Worm (Caenorhabditis elegans): Measurements from ENCODE around the gene clec-199.

Gene clec-199

ce11 chrIV:17361143-17361542 is 9.5 kb downstream of the clec-199 start, which contains the start of gene clec-202:
clec-202 (plus strand) TSS chrIV:17361443.
- TF ChIP-seq egl-27 (tag; optimal IDR thresholded peaks at IDR 0.05) = no peak
- no peak for TF ChIP-seq Y55F3AM.14 (GFP tag; optimal IDR thresholded peaks at IDR 0.05)
- no peak for TF ChIP-seq R02D3.7 (tag; optimal IDR thresholded peaks at IDR 0.05)
- TF ChIP-seq nhr-21 (tag; optimal IDR thresholded peaks at IDR 0.05) = no peak
- no peak for TF ChIP-seq lin-13 (GFP tag; optimal IDR thresholded peaks at IDR 0.05)
- no peak for TF ChIP-seq ztf-11 (tag; optimal IDR thresholded peaks at IDR 0.05)
- TF ChIP-seq gmeb-1 (tag; optimal IDR thresholded peaks at IDR 0.05) = no peak
- no peak for TF ChIP-seq mab-5 (tag; optimal IDR thresholded peaks at IDR 0.05)
- no peak for TF ChIP-seq nhr-11 (tag; optimal IDR thresholded peaks at IDR 0.05)

ce11 chrIV:17367294-17367693 is 15.6 kb downstream of the clec-199 start, which contains the start of gene zipt-17:
zipt-17 (minus strand) TSS chrIV:17367394.
- TF ChIP-seq ceh-16 (tag; optimal IDR thresholded peaks at IDR 0.05) = no peak
- no peak for TF ChIP-seq mbf-1 (tag; optimal IDR thresholded peaks at IDR 0.05)
- TF ChIP-seq unc-55 (GFP tag; optimal IDR thresholded peaks at IDR 0.05) = no peak
- TF ChIP-seq nhr-6 (tag; optimal IDR thresholded peaks at IDR 0.05) = no peak
- no peak for TF ChIP-seq alr-1 (tag; optimal IDR thresholded peaks at IDR 0.05)
- no peak for TF ChIP-seq sma-3 (GFP tag; optimal IDR thresholded peaks at IDR 0.05)
- TF ChIP-seq gmeb-1 (tag; optimal IDR thresholded peaks at IDR 0.05) = no peak
- no peak for TF ChIP-seq sem-4 (tag; optimal IDR thresholded peaks at IDR 0.05)
- TF ChIP-seq nhr-25 (tag; optimal IDR thresholded peaks at IDR 0.05) = no peak
- no peak for TF ChIP-seq crh-2 (tag; optimal IDR thresholded peaks at IDR 0.05)
- TF ChIP-seq mdl-1 (tag; optimal IDR thresholded peaks at IDR 0.05) = no peak
- TF ChIP-seq zag-1 (tag; optimal IDR thresholded peaks at IDR 0.05) = no peak
- TF ChIP-seq fos-1 (tag; optimal IDR thresholded peaks at IDR 0.05) = no peak
- TF ChIP-seq C34F6.9 (tag; optimal IDR thresholded peaks at IDR 0.05) = no peak
- no peak for TF ChIP-seq lin-13 (GFP tag; optimal IDR thresholded peaks at IDR 0.05)
- no peak for TF ChIP-seq R02D3.7 (tag; optimal IDR thresholded peaks at IDR 0.05)
- no peak for TF ChIP-seq ztf-4 (tag; optimal IDR thresholded peaks at IDR 0.05)
- TF ChIP-seq sma-9 (GFP tag; optimal IDR thresholded peaks at IDR 0.05) = no peak
- TF ChIP-seq sma-9 (tag; optimal IDR thresholded peaks at IDR 0.05) = no peak
- no peak for TF ChIP-seq F13H6.1 (tag; optimal IDR thresholded peaks at IDR 0.05)
- TF ChIP-seq ama-1 (optimal IDR thresholded peaks at IDR 0.05) = no peak

ce11 chrIV:17368292-17368691 is 16.6 kb downstream of the clec-199 start, which contains the start of gene trh-1:
trh-1 (plus strand) TSS chrIV:17368592.
- TF ChIP-seq elt-1 (tag; optimal IDR thresholded peaks at IDR 0.05) = no peak
- TF ChIP-seq elt-3 (tag; optimal IDR thresholded peaks at IDR 0.05) = no peak
- TF ChIP-seq nhr-23 (tag; optimal IDR thresholded peaks at IDR 0.05) = no peak
- TF ChIP-seq R02D3.7 (tag; optimal IDR thresholded peaks at IDR 0.05) = no peak
- TF ChIP-seq ceh-82 (tag; optimal IDR thresholded peaks at IDR 0.05) = no peak
- TF ChIP-seq F13H6.1 (tag; optimal IDR thresholded peaks at IDR 0.05) = no peak
- TF ChIP-seq nhr-25 (tag; optimal IDR thresholded peaks at IDR 0.05) = no peak
- no peak for TF ChIP-seq gmeb-1 (tag; optimal IDR thresholded peaks at IDR 0.05)
- TF ChIP-seq nhr-77 (tag; optimal IDR thresholded peaks at IDR 0.05) = no peak
- no peak for TF ChIP-seq ZK546.5 (tag; optimal IDR thresholded peaks at IDR 0.05)
- TF ChIP-seq egl-27 (tag; optimal IDR thresholded peaks at IDR 0.05) = no peak
- TF ChIP-seq nhr-11 (tag; optimal IDR thresholded peaks at IDR 0.05) = no peak

- TF ChIP-seq nhr-25 (tag; optimal IDR thresholded peaks at IDR 0.05) (no peak), nhr-12 (tag; optimal IDR thresholded peaks at IDR 0.05) (no peak), sma-3 (GFP tag; optimal IDR thresholded peaks at IDR 0.05) (no peak), nhr-237 (tag; optimal IDR thresholded peaks at IDR 0.05) (no peak), ztf-1 (GFP tag; conservative IDR thresholded peaks at IDR 0.05) (no peak), gmeb-1 (tag; optimal IDR thresholded peaks at IDR 0.05) (no peak), nhr-10 (tag; optimal IDR thresholded peaks at IDR 0.05) (no peak), unc-62 (GFP tag; optimal IDR thresholded peaks at IDR 0.05) (no peak), lsy-2 (tag; optimal IDR thresholded peaks at IDR 0.05) (no peak), ceh-82 (tag; optimal IDR thresholded peaks at IDR 0.05) (no peak), nhr-129 (tag; optimal IDR thresholded peaks at IDR 0.05) (no peak), egl-27 (tag; optimal IDR thresholded peaks at IDR 0.05) (no peak), alr-1 (tag; optimal IDR thresholded peaks at IDR 0.05) (no peak), lin-39 (tag; optimal IDR thresholded peaks at IDR 0.05) (no peak), lin-11 (tag; optimal IDR thresholded peaks at IDR 0.05) (no peak), ztf-11 (tag; optimal IDR thresholded peaks at IDR 0.05) (no peak)
Measured at ce11 chrIV:17371469-17371868, 19.8 kb downstream of the clec-199 start, which contains the start of gene C30H6.5. C30H6.5 (plus strand) TSS chrIV:17371769.
